Fruit fly (Drosophila melanogaster) whole organism, wandering third instar larva: ENCODE results near the gene CG13239.

Experiments used
- Abd-B ChIP-seq: fragments of >200 bp; optimal IDR thresholded peaks from 2 replicates; lab custom pipeline; 2017; ENCODE audit warnings: missing biosample characterization, missing genetic modification characterization
- CG32264 ChIP-seq: fragments of 200-800 bp; sonication (Bioruptor generic); optimal IDR thresholded peaks from 2 replicates; lab custom pipeline; 2016; ENCODE audit warnings: missing biosample characterization, missing genetic modification characterization
- CG9705 ChIP-seq: fragments of 200-800 bp; sonication (Bioruptor generic); optimal IDR thresholded peaks from 2 replicates; lab custom pipeline; 2018; ENCODE audit warnings: missing biosample characterization, mild to moderate bottlenecking, missing genetic modification characterization
- CrebA ChIP-seq: fragments of 200-800 bp; sonication (Bioruptor generic); optimal IDR thresholded peaks from 2 replicates; lab custom pipeline; 2016; ENCODE audit warnings: missing biosample characterization, mild to moderate bottlenecking, missing genetic modification characterization, borderline replicate concordance
- Dfd ChIP-seq: fragments of >200 bp; optimal IDR thresholded peaks from 2 replicates; lab custom pipeline; 2017; ENCODE audit warnings: missing biosample characterization, missing genetic modification characterization
- Dif ChIP-seq: fragments of 200-275, 200-300 bp; sonication (Bioruptor generic); optimal IDR thresholded peaks from 2 replicates; lab custom pipeline; 2018; ENCODE audit warnings: missing biosample characterization, missing genetic modification characterization; ENCODE audit not compliant: partially characterized antibody
- GATAd ChIP-seq: sonication (Bioruptor generic); optimal IDR thresholded peaks from 2 replicates; lab custom pipeline; 2016; ENCODE audit warnings: missing biosample characterization, missing genetic modification characterization
- HLH106 ChIP-seq: fragments of 200-800 bp; optimal IDR thresholded peaks from 3 replicates; lab custom pipeline; 2019; ENCODE audit warnings: missing biosample characterization, mild to moderate bottlenecking, missing genetic modification characterization, moderate library complexity
- Hnf4 ChIP-seq: fragments of 200-800 bp; sonication (Bioruptor generic); optimal IDR thresholded peaks from 2 replicates; lab custom pipeline; 2016; ENCODE audit warnings: missing biosample characterization, mild to moderate bottlenecking, missing genetic modification characterization
- Hr78 ChIP-seq: fragments of >200 bp; optimal IDR thresholded peaks from 2 replicates; lab custom pipeline; 2017; ENCODE audit warnings: missing biosample characterization, missing genetic modification characterization
- Hr83 ChIP-seq: fragments of 200-300 bp; sonication (Bioruptor generic); optimal IDR thresholded peaks from 2 replicates; lab custom pipeline; 2016; ENCODE audit warnings: missing biosample characterization, mild to moderate bottlenecking, missing genetic modification characterization, moderate library complexity; ENCODE audit not compliant: poor library complexity, severe bottlenecking
- Jra ChIP-seq: sonication (Bioruptor generic); optimal IDR thresholded peaks from 2 replicates; lab custom pipeline; 2016; ENCODE audit warnings: missing biosample characterization, missing genetic modification characterization
- Myc ChIP-seq: fragments of >200 bp; optimal IDR thresholded peaks from 2 replicates; lab custom pipeline; 2017
- N ChIP-seq: fragments of >200 bp; optimal IDR thresholded peaks from 2 replicates; lab custom pipeline; 2018; ENCODE audit warnings: missing biosample characterization, missing external identifiers, missing genetic modification characterization
- OdsH ChIP-seq: fragments of 200-800 bp; sonication (Bioruptor generic); optimal IDR thresholded peaks from 2 replicates; lab custom pipeline; 2016; ENCODE audit warnings: missing biosample characterization, mild to moderate bottlenecking, missing genetic modification characterization
- Rel ChIP-seq, 2 experiments: fragments of 200-800 bp; sonication (Bioruptor generic) in 1 of 2; optimal IDR thresholded peaks; 2 replicates in 1 of 2; 3 replicates in 1 of 2; lab custom pipeline; 2016 to 2019; ENCODE audit warnings: mild to moderate bottlenecking in 2 of 2, missing biosample characterization in 2 of 2, missing genetic modification characterization in 2 of 2, moderate library complexity in 1 of 2
- Sp1 ChIP-seq: fragments of 200-800 bp; sonication (Bioruptor generic); optimal IDR thresholded peaks from 3 replicates; lab custom pipeline; 2019; ENCODE audit warnings: missing biosample characterization, mild to moderate bottlenecking, missing genetic modification characterization, moderate library complexity
- Vsx2 ChIP-seq: fragments of 200-300, 225-300 bp; sonication (Bioruptor generic); optimal IDR thresholded peaks from 2 replicates; lab custom pipeline; 2018; ENCODE audit warnings: missing biosample characterization, missing genetic modification characterization; ENCODE audit not compliant: partially characterized antibody
- br ChIP-seq: fragments of 200-800 bp; sonication (Bioruptor generic); optimal IDR thresholded peaks from 2 replicates; lab custom pipeline; 2016; ENCODE audit warnings: missing biosample characterization, missing genetic modification characterization
- brk ChIP-seq: fragments of 200-800 bp; sonication (Bioruptor generic); optimal IDR thresholded peaks from 2 replicates; lab custom pipeline; 2016; ENCODE audit warnings: missing biosample characterization, mild to moderate bottlenecking, missing genetic modification characterization
- dl ChIP-seq, 2 experiments: fragments of 175-275, 200-275 bp in 1 of 2; fragments of 200-275 bp in 1 of 2; sonication (Bioruptor generic); optimal IDR thresholded peaks; lab custom pipeline; 2018; ENCODE audit warnings: mild to moderate bottlenecking in 2 of 2, missing biosample characterization in 2 of 2, missing genetic modification characterization in 2 of 2, moderate library complexity in 2 of 2; ENCODE audit not compliant: partially characterized antibody in 2 of 2, insufficient read depth in 1 of 2
- dmrt93B ChIP-seq: fragments of 200-800 bp; sonication (Bioruptor generic); optimal IDR thresholded peaks from 2 replicates; lab custom pipeline; 2018; ENCODE audit warnings: missing biosample characterization, mild to moderate bottlenecking, missing genetic modification characterization
- dsf ChIP-seq: sonication (Bioruptor generic); optimal IDR thresholded peaks from 2 replicates; lab custom pipeline; 2016; ENCODE audit warnings: missing biosample characterization, missing genetic modification characterization, borderline replicate concordance
- ey ChIP-seq: fragments of 200-800 bp; sonication (Bioruptor generic); optimal IDR thresholded peaks from 2 replicates; lab custom pipeline; 2016; ENCODE audit warnings: missing biosample characterization, missing genetic modification characterization
- foxo ChIP-seq, 2 experiments: fragments of 200-800 bp; sonication (Bioruptor generic); optimal IDR thresholded peaks; 2 replicates in 1 of 2; 3 replicates in 1 of 2; lab custom pipeline; 2016 to 2017; ENCODE audit warnings: missing biosample characterization in 2 of 2, missing genetic modification characterization in 2 of 2
- fru ChIP-seq: fragments of 200-800 bp; sonication (Bioruptor generic); optimal IDR thresholded peaks from 3 replicates; lab custom pipeline; 2016; ENCODE audit warnings: missing biosample characterization, mild to moderate bottlenecking, missing genetic modification characterization
- h ChIP-seq: fragments of 200-800 bp; sonication (Bioruptor generic); optimal IDR thresholded peaks from 3 replicates; lab custom pipeline; 2016; ENCODE audit warnings: missing biosample characterization, mild to moderate bottlenecking, missing genetic modification characterization
- jim ChIP-seq: fragments of 175-275, 200-325 bp; sonication (Bioruptor generic); optimal IDR thresholded peaks from 2 replicates; lab custom pipeline; 2016; ENCODE audit warnings: missing biosample characterization, mild to moderate bottlenecking, missing genetic modification characterization
- lola ChIP-seq: fragments of >200 bp; optimal IDR thresholded peaks from 2 replicates; lab custom pipeline; 2017; ENCODE audit warnings: missing biosample characterization, missing genetic modification characterization
- pan ChIP-seq: fragments of >200 bp; optimal IDR thresholded peaks from 2 replicates; lab custom pipeline; 2017
- psq ChIP-seq: fragments of 200-800 bp; sonication (Bioruptor generic); optimal IDR thresholded peaks from 3 replicates; lab custom pipeline; 2017; ENCODE audit warnings: missing biosample characterization, mild to moderate bottlenecking, missing genetic modification characterization, moderate library complexity
- rgr ChIP-seq: fragments of 200-800 bp; sonication (Bioruptor generic); optimal IDR thresholded peaks from 3 replicates; lab custom pipeline; 2016; ENCODE audit warnings: missing biosample characterization, mild to moderate bottlenecking, missing genetic modification characterization
- sage ChIP-seq: fragments of 200-800 bp; sonication (Bioruptor generic); optimal IDR thresholded peaks from 2 replicates; lab custom pipeline; 2016; ENCODE audit warnings: missing biosample characterization, mild to moderate bottlenecking, missing genetic modification characterization
- sv ChIP-seq: fragments of 200-800 bp; sonication (Bioruptor generic); optimal IDR thresholded peaks from 3 replicates; lab custom pipeline; 2016; ENCODE audit warnings: missing biosample characterization, missing genetic modification characterization
- tai ChIP-seq: sonication (Bioruptor generic); optimal IDR thresholded peaks from 2 replicates; lab custom pipeline; 2016; ENCODE audit warnings: missing biosample characterization, missing genetic modification characterization
- usp ChIP-seq: fragments of >200 bp; optimal IDR thresholded peaks from 2 replicates; lab custom pipeline; 2017; ENCODE audit warnings: missing biosample characterization, missing genetic modification characterization
- woc ChIP-seq: sonication (Bioruptor generic); optimal IDR thresholded peaks from 2 replicates; lab custom pipeline; 2016; ENCODE audit warnings: missing biosample characterization, mild to moderate bottlenecking, missing genetic modification characterization

Gene CG13239

dm6 chr3L:22868070-22868469, 7.5 kb downstream of the CG13239 start, which contains the start of gene EMC4:
TSS of gene EMC4 (minus strand) at chr3L:22868243.
- TF ChIP-seq dl (GFP tag; optimal IDR thresholded peaks at IDR 0.05; lab: Kevin White, UChicago; ENCODE audit: insufficient read depth in 1 of 2, partially characterized antibody in 2 of 2) (no peak), dsf (GFP tag; lab: Kevin White, UChicago) (peak; percentile 53), Jra (peak; percentile 65), ey (peak; percentile 58), Dfd (GFP tag; lab: Kevin White, UChicago) (no peak), HLH106 (tag; lab: Kevin White, UChicago) (peak; percentile 28), GATAd (no peak), Dif (GFP tag; lab: Kevin White, UChicago) (no peak), jim (GFP tag; lab: Kevin White, UChicago) (no peak), psq (GFP tag; lab: Kevin White, UChicago) (peak; percentile 48), sage (GFP tag; lab: Kevin White, UChicago) (peak; percentile 66), CrebA (no peak), Hnf4 (GFP tag; lab: Kevin White, UChicago) (peak; percentile 89), br (GFP tag; lab: Kevin White, UChicago) (peak; percentile 53), usp (GFP tag; lab: Kevin White, UChicago) (no peak), pan (lab: Kevin White, UChicago) (no peak), fru (GFP tag; lab: Kevin White, UChicago) (peak; percentile 65), Hr78 (GFP tag; lab: Kevin White, UChicago) (no peak), OdsH (peak; percentile 59), CG9705 (GFP tag; lab: Kevin White, UChicago) (no peak), foxo (GFP tag; optimal IDR thresholded peaks at IDR 0.05; lab: Kevin White, UChicago) (peak in 1 of 2 experiments; percentile 70), Myc (lab: Kevin White, UChicago) (no peak), rgr (GFP tag; lab: Kevin White, UChicago) (peak; percentile 79), Hr83 (GFP tag; lab: Kevin White, UChicago) (peak; percentile 88), sv (GFP tag; lab: Kevin White, UChicago) (peak; percentile 27), CG32264 (GFP tag; lab: Kevin White, UChicago) (peak; percentile 43), brk (GFP tag; lab: Kevin White, UChicago) (peak; percentile 75), dmrt93B (GFP tag; lab: Kevin White, UChicago) (no peak), lola (GFP tag; lab: Kevin White, UChicago) (no peak), Abd-B (GFP tag; lab: Kevin White, UChicago) (no peak), Sp1 (peak; percentile 45), Rel (GFP tag; optimal IDR thresholded peaks at IDR 0.05; lab: Kevin White, UChicago) (no peak), Rel (tag; optimal IDR thresholded peaks at IDR 0.05; lab: Kevin White, UChicago) (peak; percentile 34), h (GFP tag; lab: Kevin White, UChicago) (peak; percentile 76), woc (GFP tag; lab: Kevin White, UChicago) (peak; percentile 34), Vsx2 (GFP tag; lab: Kevin White, UChicago) (no peak), N (GFP tag; lab: Kevin White, UChicago) (no peak), tai (GFP tag; lab: Kevin White, UChicago) (no peak)

dm6 chr3L:22870378-22870777, 9.8 kb downstream of the CG13239 start:
- TF ChIP-seq Rel (GFP tag; optimal IDR thresholded peaks at IDR 0.05; lab: Kevin White, UChicago) = no peak
- peak; percentile 4 for TF ChIP-seq Rel (tag; optimal IDR thresholded peaks at IDR 0.05; lab: Kevin White, UChicago)
- TF ChIP-seq Jra = peak; percentile 11
- TF ChIP-seq h (GFP tag; lab: Kevin White, UChicago) = no peak
- TF ChIP-seq, all 38 proteins: peak for 2
